Worm (Caenorhabditis elegans): ENCODE measurements around the gene srj-9.

DNA sequence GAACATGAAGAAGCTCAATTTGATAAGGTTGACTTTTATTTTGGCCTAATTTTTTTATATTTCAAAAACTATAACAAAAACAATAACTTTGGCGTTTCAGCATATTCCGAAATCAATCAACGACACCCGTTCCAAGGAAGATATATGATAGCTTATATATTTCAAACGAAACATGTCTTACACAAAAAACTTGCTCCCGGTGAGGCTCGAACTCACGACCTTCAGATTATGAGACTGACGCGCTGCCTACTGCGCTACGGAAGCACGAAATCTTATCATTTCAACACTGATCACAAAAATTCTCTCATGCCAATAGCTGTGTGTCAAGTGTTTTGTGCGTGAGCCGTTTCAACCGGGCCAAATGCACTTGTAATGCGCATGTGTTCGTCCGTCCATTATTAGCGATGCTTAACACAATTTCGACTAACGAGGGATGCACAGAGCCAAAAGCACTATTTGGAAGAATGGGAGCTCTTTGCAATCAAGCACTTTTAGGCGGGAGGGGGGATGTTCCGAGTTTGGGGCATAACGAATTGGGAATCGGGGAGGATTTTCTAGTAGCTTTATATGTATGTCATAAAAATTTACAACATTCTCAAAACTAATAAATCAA, 23.5 kb downstream of the srj-9 start:
- TF ChIP-seq nfya-1 (tag; optimal IDR thresholded peaks at IDR 0.05; ENCODE audit: insufficient read depth) (no peak), zag-1 (tag; optimal IDR thresholded peaks at IDR 0.05) (no peak), nhr-11 (tag; optimal IDR thresholded peaks at IDR 0.05) (no peak), unc-62 (GFP tag; optimal IDR thresholded peaks at IDR 0.05) (no peak)

Measured in whole organism, L3 larva.